Fruit fly (Drosophila melanogaster) whole organism, pupa: Measurements from ENCODE around the gene mRpL45.

Experiments used
- CG10348 ChIP-seq: fragments of 200-800 bp; sonication (Bioruptor generic); IDR thresholded peaks from 2 replicates; pipeline ENCODE4 v1.3.6; 2022; ENCODE audit warnings: missing biosample characterization, missing genetic modification characterization
- CG12605 ChIP-seq: fragments of 200-800 bp; sonication (Bioruptor generic); IDR thresholded peaks from 2 replicates; pipeline ENCODE4 v1.3.6; 2022; ENCODE audit warnings: missing biosample characterization, missing genetic modification characterization
- CG13204 ChIP-seq: fragments of 200-800 bp; sonication (Bioruptor generic); optimal IDR thresholded peaks from 2 replicates; lab custom pipeline; 2018; ENCODE audit warnings: missing biosample characterization, mild to moderate bottlenecking, missing genetic modification characterization, moderate library complexity
- CG14655 ChIP-seq: fragments of 200-800 bp; sonication (Bioruptor generic); optimal IDR thresholded peaks from 3 replicates; lab custom pipeline; 2017; ENCODE audit warnings: mild to moderate bottlenecking, missing biosample characterization, missing genetic modification reagents, missing genetic modification characterization
- CG15710 ChIP-seq: fragments of 200-800 bp; sonication (Bioruptor generic); optimal IDR thresholded peaks from 2 replicates; lab custom pipeline; 2018; ENCODE audit warnings: missing biosample characterization, mild to moderate bottlenecking, missing genetic modification characterization, moderate library complexity
- CG17806 ChIP-seq: fragments of 200-800 bp; sonication (Bioruptor generic); optimal IDR thresholded peaks from 2 replicates; lab custom pipeline; 2018; ENCODE audit warnings: missing biosample characterization, mild to moderate bottlenecking, missing genetic modification characterization, moderate library complexity
- CG32121 ChIP-seq: fragments of 200-800 bp; sonication (Bioruptor generic); IDR thresholded peaks from 2 replicates; pipeline ENCODE4 v1.3.6; 2022; ENCODE audit warnings: missing biosample characterization, missing genetic modification characterization
- CG34367 ChIP-seq: fragments of 200-800 bp; sonication (Bioruptor generic); optimal IDR thresholded peaks from 2 replicates; lab custom pipeline; 2018; ENCODE audit warnings: missing biosample characterization, mild to moderate bottlenecking, missing genetic modification characterization
- CG4496 ChIP-seq: fragments of 200-800 bp; sonication (Bioruptor generic); IDR thresholded peaks from 3 replicates; pipeline ENCODE4 v1.3.6; 2022; ENCODE audit warnings: missing biosample characterization, missing genetic modification characterization
- CG8159 ChIP-seq: fragments of 200-800 bp; sonication (Bioruptor generic); optimal IDR thresholded peaks from 3 replicates; lab custom pipeline; 2018; ENCODE audit warnings: missing biosample characterization, mild to moderate bottlenecking, missing genetic modification characterization, moderate library complexity
- CG8301 ChIP-seq: fragments of 200-800 bp; sonication (Bioruptor generic); optimal IDR thresholded peaks from 2 replicates; lab custom pipeline; 2018; ENCODE audit warnings: missing biosample characterization, mild to moderate bottlenecking, missing genetic modification characterization
- CG9948 ChIP-seq: fragments of 200-800 bp; sonication (Bioruptor generic); optimal IDR thresholded peaks from 2 replicates; lab custom pipeline; 2018; ENCODE audit warnings: missing biosample characterization, mild to moderate bottlenecking, missing genetic modification characterization, moderate library complexity
- D1 ChIP-seq: fragments of 200-800 bp; sonication (Bioruptor generic); optimal IDR thresholded peaks from 2 replicates; lab custom pipeline; 2018; ENCODE audit warnings: missing biosample characterization, mild to moderate bottlenecking, missing genetic modification characterization, moderate library complexity
- EcR ChIP-seq: fragments of 200-800 bp; sonication (Bioruptor generic); optimal IDR thresholded peaks from 3 replicates; lab custom pipeline; 2019; ENCODE audit warnings: missing biosample characterization, missing genetic modification characterization, mild to moderate bottlenecking, moderate library complexity, missing genetic modification reagents
- Ets98B ChIP-seq: fragments of 200-800 bp; sonication (Bioruptor generic); IDR thresholded peaks from 2 replicates; pipeline ENCODE4 v1.3.6; 2022; ENCODE audit warnings: missing biosample characterization, missing genetic modification characterization
- Pif1A ChIP-seq: fragments of 200-800 bp; sonication (Bioruptor generic); optimal IDR thresholded peaks from 3 replicates; lab custom pipeline; 2016; ENCODE audit warnings: missing biosample characterization, missing genetic modification characterization
- Pif1B ChIP-seq: fragments of 200-800 bp; sonication (Bioruptor generic); optimal IDR thresholded peaks from 3 replicates; lab custom pipeline; 2016; ENCODE audit warnings: missing biosample characterization, missing genetic modification characterization
- Snoo ChIP-seq: fragments of 200-800 bp; sonication (Bioruptor generic); optimal IDR thresholded peaks from 3 replicates; lab custom pipeline; 2017; ENCODE audit warnings: missing biosample characterization, mild to moderate bottlenecking, missing genetic modification characterization, inconsistent platforms
- fd96Ca ChIP-seq: fragments of 200-800 bp; sonication (Bioruptor generic); IDR thresholded peaks from 3 replicates; pipeline ENCODE4 v1.3.6; 2022; ENCODE audit warnings: missing biosample characterization, missing genetic modification characterization
- gl ChIP-seq: fragments of 200-800 bp; sonication (Bioruptor generic); optimal IDR thresholded peaks from 2 replicates; lab custom pipeline; 2018; ENCODE audit warnings: missing biosample characterization, mild to moderate bottlenecking, missing genetic modification characterization
- rn ChIP-seq: fragments of 200-800 bp; sonication (Bioruptor generic); IDR thresholded peaks from 2 replicates; pipeline ENCODE4 v1.3.6; 2022; ENCODE audit warnings: missing biosample characterization, missing genetic modification characterization

mRpL45 gene

dm6 chr3R:22625514-22626333 is 7.4 kb downstream of the mRpL45 start:
- TF ChIP-seq CG8159 (tag; lab: Kevin White, UChicago): peak; percentile 64
- TF ChIP-seq CG14655: peak; percentile 54
- no peak for TF ChIP-seq CG34367 (tag; lab: Kevin White, UChicago)
- no peak for TF ChIP-seq CG10348 (GFP tag; lab: Robert Waterston, UW)
- TF ChIP-seq rn (GFP tag; lab: Robert Waterston, UW): no peak
- no peak for TF ChIP-seq EcR (GFP tag; lab: Kevin White, UChicago)
- peak; percentile 42 for TF ChIP-seq CG9948
- peak; percentile 40 for TF ChIP-seq CG15710 (tag; lab: Kevin White, UChicago)
- TF ChIP-seq D1 (tag; lab: Kevin White, UChicago): peak; percentile 16
- peak; percentile 18 for TF ChIP-seq Pif1A (GFP tag; lab: Kevin White, UChicago)
- TF ChIP-seq CG13204 (GFP tag; lab: Kevin White, UChicago): no peak
- TF ChIP-seq gl (tag; lab: Kevin White, UChicago): no peak
- peak; percentile 42 for TF ChIP-seq CG8301 (tag; lab: Kevin White, UChicago)
- TF ChIP-seq CG4496 (GFP tag; lab: Robert Waterston, UW): no peak
- TF ChIP-seq CG17806 (tag; lab: Kevin White, UChicago): peak; percentile 35
- no peak for TF ChIP-seq Ets98B (GFP tag; lab: Robert Waterston, UW)
- TF ChIP-seq Pif1B (GFP tag; lab: Kevin White, UChicago): peak; percentile 52
- peak; percentile 57 for TF ChIP-seq Snoo
- TF ChIP-seq CG12605 (GFP tag; lab: Robert Waterston, UW): no peak

dm6 chr3R:22626334-22626688 is 8.0 kb downstream of the mRpL45 start:
- TF ChIP-seq CG14655: no peak
- TF ChIP-seq rn (GFP tag; lab: Robert Waterston, UW): no peak
- no peak for TF ChIP-seq CG10348 (GFP tag; lab: Robert Waterston, UW)
- TF ChIP-seq CG4496 (GFP tag; lab: Robert Waterston, UW): peak; percentile 5; the same call in 1 of the 3 replicates
- TF ChIP-seq CG12605 (GFP tag; lab: Robert Waterston, UW): no peak
- TF ChIP-seq, all 21 proteins: peak for 1

DNA sequence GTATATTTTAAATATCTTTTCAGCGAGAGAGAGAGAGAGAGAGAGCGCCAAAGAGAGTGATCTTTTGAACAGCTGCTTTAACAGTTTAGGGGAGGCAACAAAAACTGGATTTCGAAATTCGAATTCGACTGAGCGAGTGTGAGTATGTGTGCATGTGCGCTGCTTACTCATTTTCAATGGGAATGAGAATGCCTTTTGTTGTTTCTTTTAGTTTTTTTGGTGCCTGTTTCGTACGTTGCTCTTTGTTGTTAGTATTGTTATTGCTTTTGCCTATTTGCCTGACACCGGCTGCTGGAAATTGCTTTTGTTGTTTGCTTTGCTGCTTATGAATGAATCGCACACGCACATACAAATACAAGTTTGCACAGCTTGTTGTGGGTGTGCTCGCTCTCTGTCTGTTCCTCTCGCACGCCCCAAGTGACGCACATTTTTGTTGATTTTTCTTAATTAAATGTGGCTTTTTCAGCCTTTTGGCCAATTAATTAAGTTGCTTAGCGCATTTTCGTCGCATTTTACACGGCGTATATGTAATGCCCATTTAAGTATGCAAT is 8.6 kb downstream of the mRpL45 start:
- peak; percentile 89 for TF ChIP-seq CG14655
- peak; percentile 92 for TF ChIP-seq CG34367 (tag; lab: Kevin White, UChicago)
- peak; percentile 93 for TF ChIP-seq CG13204 (GFP tag; lab: Kevin White, UChicago)
- peak; percentile 81 for TF ChIP-seq Pif1B (GFP tag; lab: Kevin White, UChicago)
- TF ChIP-seq CG9948: peak; percentile 76
- TF ChIP-seq EcR (GFP tag; lab: Kevin White, UChicago): peak; percentile 97
- no peak for TF ChIP-seq CG10348 (GFP tag; lab: Robert Waterston, UW)
- peak; percentile 74 for TF ChIP-seq CG17806 (tag; lab: Kevin White, UChicago)
- TF ChIP-seq gl (tag; lab: Kevin White, UChicago): peak; percentile 99
- peak; percentile 87 for TF ChIP-seq CG32121
- peak; percentile 93 for TF ChIP-seq Ets98B (GFP tag; lab: Robert Waterston, UW)
- peak; percentile 90 for TF ChIP-seq fd96Ca
- peak; percentile 94 for TF ChIP-seq CG4496 (GFP tag; lab: Robert Waterston, UW)
- peak; percentile 80 for TF ChIP-seq CG15710 (tag; lab: Kevin White, UChicago)
- peak; percentile 85 for TF ChIP-seq Pif1A (GFP tag; lab: Kevin White, UChicago)
- peak; percentile 64; the same call in 1 of the 2 replicates for TF ChIP-seq rn (GFP tag; lab: Robert Waterston, UW)
- TF ChIP-seq CG8159 (tag; lab: Kevin White, UChicago): peak; percentile 79
- peak; percentile 86 for TF ChIP-seq CG8301 (tag; lab: Kevin White, UChicago)
- TF ChIP-seq Snoo: peak; percentile 33
- peak; percentile 98 for TF ChIP-seq CG12605 (GFP tag; lab: Robert Waterston, UW)
- peak; percentile 66 for TF ChIP-seq D1 (tag; lab: Kevin White, UChicago)
- TF ChIP-seq, all 21 proteins: peak for 20

DNA sequence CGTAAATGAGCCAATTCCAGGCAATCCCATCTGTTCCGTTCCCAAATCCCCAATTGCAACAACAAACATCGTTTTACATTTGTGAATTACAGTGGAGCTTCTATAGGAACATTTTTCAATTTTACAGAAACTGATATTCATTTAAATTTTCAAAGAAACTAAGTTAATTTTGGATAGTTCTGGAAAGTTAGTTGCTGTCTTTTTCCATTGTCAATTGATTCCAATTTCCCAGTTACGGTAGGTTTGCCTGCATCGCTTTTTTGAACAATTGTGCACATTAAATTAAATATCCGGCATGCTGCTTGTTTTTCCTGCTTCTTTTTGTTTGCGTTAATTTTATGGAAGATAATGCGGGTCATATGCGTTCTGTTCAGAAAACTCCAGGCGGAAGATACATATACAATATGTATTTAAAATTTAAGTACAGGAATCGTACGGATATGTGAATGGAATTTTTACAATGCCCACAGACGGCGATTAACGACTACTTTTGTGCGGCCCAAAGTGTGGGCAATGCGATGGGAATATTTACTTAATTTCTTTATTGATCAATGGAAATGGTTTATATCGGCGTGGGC is 9.7 kb downstream of the mRpL45 start:
- TF ChIP-seq CG17806 (tag; lab: Kevin White, UChicago) (no peak), CG15710 (tag; lab: Kevin White, UChicago) (peak; percentile 39), CG32121 (no peak), CG9948 (no peak), fd96Ca (no peak), Ets98B (GFP tag; lab: Robert Waterston, UW) (no peak), CG13204 (GFP tag; lab: Kevin White, UChicago) (no peak), EcR (GFP tag; lab: Kevin White, UChicago) (no peak), CG8159 (tag; lab: Kevin White, UChicago) (peak; percentile 7), CG12605 (GFP tag; lab: Robert Waterston, UW) (no peak), CG34367 (tag; lab: Kevin White, UChicago) (no peak), gl (tag; lab: Kevin White, UChicago) (no peak), CG10348 (GFP tag; lab: Robert Waterston, UW) (no peak), CG4496 (GFP tag; lab: Robert Waterston, UW) (peak; percentile 13; the same call in 1 of the 3 replicates), CG14655 (no peak), Pif1A (GFP tag; lab: Kevin White, UChicago) (peak; percentile 27), D1 (tag; lab: Kevin White, UChicago) (no peak), CG8301 (tag; lab: Kevin White, UChicago) (no peak), Snoo (peak; percentile 72), Pif1B (GFP tag; lab: Kevin White, UChicago) (no peak), rn (GFP tag; lab: Robert Waterston, UW) (no peak)
